Worm (Caenorhabditis elegans): ENCODE data around the gene F40F12.3.

ce11 chrIII:9878828-9879227, 41.8 kb downstream of the F40F12.3 start, which contains the start of gene ZK757.2:
- TF ChIP-seq nhr-11 (tag; optimal IDR thresholded peaks at IDR 0.05) (no peak), nhr-25 (tag; optimal IDR thresholded peaks at IDR 0.05; ENCODE audit: borderline replicate concordance, insufficient read depth) (no peak), daf-8 (GFP tag; IDR thresholded peaks at IDR 0.05) (no peak), madf-5 (GFP tag; IDR thresholded peaks at IDR 0.05) (no peak), hlh-11 (tag; optimal IDR thresholded peaks at IDR 0.05) (no peak)
